Fruit fly (Drosophila melanogaster): ENCODE results near the gene CG31917.

The CG31917 gene

DNA sequence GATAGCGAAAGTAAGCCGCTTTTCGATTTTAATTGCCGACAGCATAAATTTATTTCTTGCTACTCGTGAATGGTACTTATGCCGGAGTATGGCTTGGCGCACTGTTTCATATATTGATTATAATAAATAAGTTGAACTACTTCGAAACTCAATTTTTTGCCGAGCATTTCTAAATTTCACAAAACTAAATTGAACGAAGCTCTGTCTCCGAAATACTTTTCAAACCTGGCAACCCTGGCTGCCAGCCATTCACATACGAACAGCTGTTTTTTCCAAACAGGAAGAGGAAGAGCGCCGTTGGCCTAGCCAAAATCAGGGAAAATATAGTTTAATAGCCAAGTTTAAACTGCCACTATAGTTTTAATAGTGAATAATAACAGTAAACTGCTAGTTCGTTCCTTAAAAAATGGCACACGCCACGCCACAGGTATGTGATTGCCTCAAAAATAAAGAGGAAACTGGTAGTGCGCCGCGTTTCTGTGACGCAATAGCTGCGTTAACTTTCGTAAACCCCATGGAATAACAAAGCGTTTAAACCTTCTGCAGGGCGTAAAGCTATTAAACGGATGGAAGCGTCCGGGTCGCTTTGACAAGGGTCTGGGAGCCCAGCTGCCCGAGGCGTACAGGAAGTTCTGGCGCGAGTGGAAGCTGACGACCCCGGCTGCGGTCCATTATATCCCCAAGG lies 36.8 kb downstream of the CG31917 start, which contains the start of gene mRpL28 (continued):
- TF ChIP-seq twi (tag; optimal IDR thresholded peaks at IDR 0.05) (no peak), CG32767 (GFP tag; IDR thresholded peaks at IDR 0.05) (no peak), tup (GFP tag; optimal IDR thresholded peaks at IDR 0.05) (no peak), Taf1 (GFP tag; IDR thresholded peaks at IDR 0.05) (no peak), klu (GFP tag; IDR thresholded peaks at IDR 0.05) (no peak), Xrp1 (GFP tag; IDR thresholded peaks at IDR 0.05) (no peak), kni (GFP tag; optimal IDR thresholded peaks at IDR 0.05) (no peak), Bdp1 (GFP tag; optimal IDR thresholded peaks at IDR 0.05) (no peak), maf-S (GFP tag; optimal IDR thresholded peaks at IDR 0.05) (no peak), her (GFP tag; optimal IDR thresholded peaks at IDR 0.05) (no peak), CG3726 (GFP tag; IDR thresholded peaks at IDR 0.05) (no peak), Scr (GFP tag; IDR thresholded peaks at IDR 0.05; ENCODE audit: partially characterized antibody) (peak; percentile 44; the same call in 1 of the 2 replicates), stc (GFP tag; IDR thresholded peaks at IDR 0.05) (no peak), CG12071 (GFP tag; optimal IDR thresholded peaks at IDR 0.05) (no peak), toy (GFP tag; IDR thresholded peaks at IDR 0.05) (no peak), gfzf (GFP tag; optimal IDR thresholded peaks at IDR 0.05) (peak; percentile 13), CG4730 (GFP tag; IDR thresholded peaks at IDR 0.05) (no peak), sr (GFP tag; IDR thresholded peaks at IDR 0.05) (no peak), aop (GFP tag; IDR thresholded peaks at IDR 0.05) (no peak), CG15514 (GFP tag; optimal IDR thresholded peaks at IDR 0.05) (peak; percentile 26), Dll (GFP tag; IDR thresholded peaks at IDR 0.05; ENCODE audit: partially characterized antibody) (peak; percentile 46; the same call in 1 of the 4 replicates), Xbp1 (GFP tag; optimal IDR thresholded peaks at IDR 0.05) (no peak), dysf (GFP tag; IDR thresholded peaks at IDR 0.05) (no peak), crc (GFP tag; optimal IDR thresholded peaks at IDR 0.05) (no peak), az2 (GFP tag; optimal IDR thresholded peaks at IDR 0.05) (no peak), nerfin-2 (GFP tag; IDR thresholded peaks at IDR 0.05; ENCODE audit: partially characterized antibody) (no peak), zfh2 (GFP tag; optimal IDR thresholded peaks at IDR 0.05) (no peak), CG2202 (tag; optimal IDR thresholded peaks at IDR 0.05) (no peak), cas (GFP tag; IDR thresholded peaks at IDR 0.05) (no peak), CG12942 (GFP tag; optimal IDR thresholded peaks at IDR 0.05) (no peak), tll (GFP tag; optimal IDR thresholded peaks at IDR 0.05) (no peak), CG3065 (GFP tag; optimal IDR thresholded peaks at IDR 0.05) (no peak), sna (GFP tag; IDR thresholded peaks at IDR 0.05; ENCODE audit: partially characterized antibody) (peak; percentile 45; the same call in 1 of the 2 replicates), CG18476 (GFP tag; optimal IDR thresholded peaks at IDR 0.05) (no peak), CG10274 (GFP tag; optimal IDR thresholded peaks at IDR 0.05) (no peak), CG17328 (GFP tag; IDR thresholded peaks at IDR 0.05) (no peak), D (optimal IDR thresholded peaks at IDR 0.05) (no peak), D (GFP tag; optimal IDR thresholded peaks at IDR 0.05) (no peak), Sry-β (GFP tag; optimal IDR thresholded peaks at IDR 0.05) (peak; percentile 10), fd102C (GFP tag; optimal IDR thresholded peaks at IDR 0.05) (no peak), Sry-δ (GFP tag; optimal IDR thresholded peaks at IDR 0.05) (no peak), CG6175 (GFP tag; IDR thresholded peaks at IDR 0.05) (no peak), CG3838 (GFP tag; optimal IDR thresholded peaks at IDR 0.05) (no peak), CG8478 (optimal IDR thresholded peaks at IDR 0.05) (no peak), CG30431 (GFP tag; optimal IDR thresholded peaks at IDR 0.05) (no peak), CG1602 (GFP tag; optimal IDR thresholded peaks at IDR 0.05) (no peak), da (GFP tag; optimal IDR thresholded peaks at IDR 0.05) (no peak), chif (GFP tag; optimal IDR thresholded peaks at IDR 0.05) (no peak), Bteb2 (GFP tag; optimal IDR thresholded peaks at IDR 0.05) (no peak), Atf-2 (GFP tag; optimal IDR thresholded peaks at IDR 0.05) (no peak), Hmx (GFP tag; optimal IDR thresholded peaks at IDR 0.05) (no peak), CG7271 (tag; optimal IDR thresholded peaks at IDR 0.05) (no peak)

Measured in whole organism, embryonic.